Fruit fly (Drosophila melanogaster) whole organism: ENCODE measurements around the gene CG14958.
A peak's percentile ranks its signal among the peaks of the same experiment; 100 is the strongest.

Experiments
- CG8478 ChIP-seq: fragments of >200 bp; optimal IDR thresholded peaks from 2 replicates; lab custom pipeline; 2018; ENCODE audit warnings: inconsistent platforms
- Dll ChIP-seq: fragments of >200 bp; optimal IDR thresholded peaks from 2 replicates; lab custom pipeline; 2017
- EcR ChIP-seq, 2 experiments: fragments of >200 bp; optimal IDR thresholded peaks; 2 replicates each; lab custom pipeline; 2017; ENCODE audit warnings: missing biosample characterization in 2 of 2, missing genetic modification characterization in 2 of 2, missing genetic modification reagents in 2 of 2
- pan ChIP-seq: fragments of >200 bp; optimal IDR thresholded peaks from 2 replicates; lab custom pipeline; 2017
- psq ChIP-seq: fragments of >200 bp; optimal IDR thresholded peaks from 2 replicates; lab custom pipeline; 2017
- usp ChIP-seq: fragments of >200 bp; optimal IDR thresholded peaks from 2 replicates; lab custom pipeline; 2017; ENCODE audit warnings: missing biosample characterization, missing genetic modification characterization, mixed read lengths

CG14958 gene

dm6 chr3L:3208895-3209294 is 19.1 kb downstream of the CG14958 start, which contains the start of the genes CG32269 and CG32270:
TSS of gene CG32269 (minus strand) at chr3L:3208985.
TSS of gene CG32270 (minus strand) at chr3L:3208985.
- TF ChIP-seq EcR (GFP tag; optimal IDR thresholded peaks at IDR 0.05; lab: Kevin White, UChicago) (no peak), pan (lab: Kevin White, UChicago) (no peak)

- TF ChIP-seq pan (lab: Kevin White, UChicago) (no peak), EcR (GFP tag; optimal IDR thresholded peaks at IDR 0.05; lab: Kevin White, UChicago) (no peak), psq (no peak), Dll (lab: Kevin White, UChicago) (no peak), usp (GFP tag; lab: Kevin White, UChicago) (no peak), CG8478 (lab: Kevin White, UChicago) (no peak)
Measured at dm6 chr3L:3218859-3219258, 29.1 kb downstream of the CG14958 start, which contains the start of the genes hob and nSMase. TSS of gene hob (minus strand) at chr3L:3218920. TSS of gene nSMase (plus strand) at chr3L:3219156.

dm6 chr3L:3222643-3223389 is 33.0 kb downstream of the CG14958 start, which contains the start of the genes RpL28 and eIF1:
TSS of gene RpL28 (minus strand) at chr3L:3222960.
TSS of gene eIF1 (plus strand) at chr3L:3223341.
- no peak for TF ChIP-seq pan (lab: Kevin White, UChicago)
- no peak for TF ChIP-seq psq
- no peak for TF ChIP-seq usp (GFP tag; lab: Kevin White, UChicago)
- no peak for TF ChIP-seq Dll (lab: Kevin White, UChicago)
- TF ChIP-seq CG8478 (lab: Kevin White, UChicago), result no peak
- no peak for TF ChIP-seq EcR (GFP tag; optimal IDR thresholded peaks at IDR 0.05; lab: Kevin White, UChicago)

dm6 chr3L:3223390-3223914 is 33.7 kb downstream of the CG14958 start:
- TF ChIP-seq Dll (lab: Kevin White, UChicago) (no peak), pan (lab: Kevin White, UChicago) (no peak), EcR (GFP tag; optimal IDR thresholded peaks at IDR 0.05; lab: Kevin White, UChicago) (no peak), CG8478 (lab: Kevin White, UChicago) (no peak), usp (GFP tag; lab: Kevin White, UChicago) (no peak), psq (no peak)

- TF ChIP-seq pan (lab: Kevin White, UChicago), result no peak
- no peak for TF ChIP-seq CG8478 (lab: Kevin White, UChicago)
- TF ChIP-seq usp (GFP tag; lab: Kevin White, UChicago), result no peak
- TF ChIP-seq Dll (lab: Kevin White, UChicago), result no peak
- TF ChIP-seq EcR (GFP tag; optimal IDR thresholded peaks at IDR 0.05; lab: Kevin White, UChicago), result no peak
- TF ChIP-seq psq, result no peak
Measured at dm6 chr3L:3224740-3225719, 35.3 kb downstream of the CG14958 start, which contains the start of gene Larp4B. TSS of gene Larp4B (plus strand) at chr3L:3224838.

- TF ChIP-seq Dll (lab: Kevin White, UChicago), result peak; percentile 99
- peak; percentile 53 for TF ChIP-seq CG8478 (lab: Kevin White, UChicago)
- no peak for TF ChIP-seq pan (lab: Kevin White, UChicago)
Measured at dm6 chr3L:3225769-3226457, 36.1 kb downstream of the CG14958 start.

- TF ChIP-seq psq, result no peak
- TF ChIP-seq pan (lab: Kevin White, UChicago), result no peak
- no peak for TF ChIP-seq usp (GFP tag; lab: Kevin White, UChicago)
- TF ChIP-seq EcR (GFP tag; optimal IDR thresholded peaks at IDR 0.05; lab: Kevin White, UChicago), result no peak
- TF ChIP-seq CG8478 (lab: Kevin White, UChicago), result no peak
- no peak for TF ChIP-seq Dll (lab: Kevin White, UChicago)
Measured at dm6 chr3L:3226458-3226783, 36.6 kb downstream of the CG14958 start.

- TF ChIP-seq pan (lab: Kevin White, UChicago) (no peak), Dll (lab: Kevin White, UChicago) (no peak), CG8478 (lab: Kevin White, UChicago) (no peak), psq (no peak), usp (GFP tag; lab: Kevin White, UChicago) (no peak), EcR (GFP tag; optimal IDR thresholded peaks at IDR 0.05; lab: Kevin White, UChicago) (no peak)
Measured at dm6 chr3L:3236319-3236718, 46.5 kb downstream of the CG14958 start.

- TF ChIP-seq EcR (GFP tag; optimal IDR thresholded peaks at IDR 0.05; lab: Kevin White, UChicago) (no peak), pan (lab: Kevin White, UChicago) (no peak), CG8478 (lab: Kevin White, UChicago) (no peak), psq (no peak), usp (GFP tag; lab: Kevin White, UChicago) (no peak)
Measured at dm6 chr3L:3239033-3239752, 49.4 kb downstream of the CG14958 start, which contains the start of gene CG17746. TSS of gene CG17746 (minus strand) at chr3L:3239578.
